Fruit fly (Drosophila melanogaster): ENCODE data around the gene CG3609.
A peak's percentile ranks its signal among the peaks of the same experiment; 100 is the strongest.

The CG3609 gene

dm6 chr2L:2373818-2374746 is at the start of gene CG3609, which contains the start of gene CG15390 (continued):
- TF ChIP-seq HLHmδ (GFP tag; optimal IDR thresholded peaks at IDR 0.05) (no peak), mirr (GFP tag; optimal IDR thresholded peaks at IDR 0.05) (peak; percentile 92), mld (GFP tag; IDR thresholded peaks at IDR 0.05; ENCODE audit: partially characterized antibody) (no peak), CG6791 (GFP tag; IDR thresholded peaks at IDR 0.05; ENCODE audit: partially characterized antibody) (peak; percentile 39; the same call in 1 of the 3 replicates), CkIIα-i1 (GFP tag; IDR thresholded peaks at IDR 0.05) (0 out of 2 replicates have a peak, but pooled peaks have one; percentile 5), CG2116 (GFP tag; optimal IDR thresholded peaks at IDR 0.05) (peak; percentile 46), fd64A (GFP tag; optimal IDR thresholded peaks at IDR 0.05) (no peak), CG11085 (GFP tag; IDR thresholded peaks at IDR 0.05) (peak; percentile 59; the same call in 1 of the 2 replicates), CG12659 (GFP tag; optimal IDR thresholded peaks at IDR 0.05) (peak; percentile 75), CG11560 (tag; IDR thresholded peaks at IDR 0.05) (peak; percentile 68), odd (GFP tag; optimal IDR thresholded peaks at IDR 0.05) (peak; percentile 3), wdn (GFP tag; IDR thresholded peaks at IDR 0.05) (peak; percentile 69), Jarid2 (GFP tag; optimal IDR thresholded peaks at IDR 0.05) (no peak), CG2199 (GFP tag; IDR thresholded peaks at IDR 0.05) (peak; percentile 61; the same call in 2 of the 3 replicates), cwo (GFP tag; optimal IDR thresholded peaks at IDR 0.05) (peak; percentile 8), phol (tag; optimal IDR thresholded peaks at IDR 0.05) (peak; percentile 46), GATAe (GFP tag; conservative IDR thresholded peaks at IDR 0.05) (no peak; the same call in 1 of the 2 replicates), tgo (GFP tag; IDR thresholded peaks at IDR 0.05) (peak; percentile 64), Stat92E (GFP tag; optimal IDR thresholded peaks at IDR 0.05) (peak in 1 of 3 experiments; percentile 49), sqz (GFP tag; optimal IDR thresholded peaks at IDR 0.05) (peak; percentile 79), CG7357 (GFP tag; IDR thresholded peaks at IDR 0.05) (peak; percentile 33; the same call in 1 of the 3 replicates), CG2129 (GFP tag; IDR thresholded peaks at IDR 0.05; ENCODE audit: partially characterized antibody) (no peak), CG11398 (GFP tag; optimal IDR thresholded peaks at IDR 0.05) (peak; percentile 79), CG14860 (GFP tag; IDR thresholded peaks at IDR 0.05; ENCODE audit: partially characterized antibody) (no peak), kah (GFP tag; optimal IDR thresholded peaks at IDR 0.05) (peak; percentile 6), CG4730 (GFP tag; IDR thresholded peaks at IDR 0.05) (peak; percentile 27; the same call in 1 of the 2 replicates), Xrp1 (GFP tag; IDR thresholded peaks at IDR 0.05) (peak; percentile 82), Optix (GFP tag; IDR thresholded peaks at IDR 0.05) (peak; percentile 64; the same call in 2 of the 3 replicates), pho (GFP tag; optimal IDR thresholded peaks at IDR 0.05) (peak; percentile 91), row (GFP tag; IDR thresholded peaks at IDR 0.05) (peak; percentile 98), grau (tag; optimal IDR thresholded peaks at IDR 0.05) (peak; percentile 74), CG1792 (GFP tag; optimal IDR thresholded peaks at IDR 0.05) (peak; percentile 78), C15 (GFP tag; IDR thresholded peaks at IDR 0.05) (peak; percentile 72; the same call in 1 of the 3 replicates), pros (GFP tag; optimal IDR thresholded peaks at IDR 0.05) (no peak), ara (GFP tag; IDR thresholded peaks at IDR 0.05) (peak; percentile 63; the same call in 1 of the 2 replicates), CG16813 (GFP tag; IDR thresholded peaks at IDR 0.05; ENCODE audit: partially characterized antibody) (no peak), da (GFP tag; optimal IDR thresholded peaks at IDR 0.05) (peak; percentile 44), nerfin-2 (GFP tag; IDR thresholded peaks at IDR 0.05; ENCODE audit: partially characterized antibody) (no peak), Trl (optimal IDR thresholded peaks at IDR 0.05) (peak in 1 of 2 experiments; percentile 39), Trl (GFP tag; optimal IDR thresholded peaks at IDR 0.05) (peak; percentile 92), CG6854 (GFP tag; optimal IDR thresholded peaks at IDR 0.05) (peak; percentile 14), croc (GFP tag; conservative IDR thresholded peaks at IDR 0.05) (no peak), fu2 (GFP tag; optimal IDR thresholded peaks at IDR 0.05) (peak; percentile 83), CG1647 (GFP tag; optimal IDR thresholded peaks at IDR 0.05) (peak; percentile 85), chif (GFP tag; optimal IDR thresholded peaks at IDR 0.05) (peak; percentile 77 to 89), Rx (GFP tag; IDR thresholded peaks at IDR 0.05) (peak; percentile 71), E2f1 (GFP tag; IDR thresholded peaks at IDR 0.05) (peak; percentile 54), seq (GFP tag; IDR thresholded peaks at IDR 0.05) (no peak)
